Worm (Caenorhabditis elegans) whole organism, midembryonic: ENCODE measurements around the gene madf-8.

Source experiments
- T22C8.4 ChIP-seq: fragments of 200-800 bp; sonication (Bioruptor generic); IDR thresholded peaks from 2 replicates; pipeline ENCODE4 v1.3.6; 2022; ENCODE audit warnings: missing genetic modification characterization, missing compliant biosample characterization
- cog-1 ChIP-seq: sonication (generic microtip); optimal IDR thresholded peaks from 2 replicates; lab custom pipeline; 2016; ENCODE audit warnings: missing genetic modification characterization, missing compliant biosample characterization
- ref-1 ChIP-seq: fragments of 200-800 bp; sonication (Bioruptor generic); conservative IDR thresholded peaks from 2 replicates; pipeline ENCODE4 v1.3.6; 2022; ENCODE audit warnings: missing genetic modification reagents, missing genetic modification characterization, missing compliant biosample characterization

DNA sequence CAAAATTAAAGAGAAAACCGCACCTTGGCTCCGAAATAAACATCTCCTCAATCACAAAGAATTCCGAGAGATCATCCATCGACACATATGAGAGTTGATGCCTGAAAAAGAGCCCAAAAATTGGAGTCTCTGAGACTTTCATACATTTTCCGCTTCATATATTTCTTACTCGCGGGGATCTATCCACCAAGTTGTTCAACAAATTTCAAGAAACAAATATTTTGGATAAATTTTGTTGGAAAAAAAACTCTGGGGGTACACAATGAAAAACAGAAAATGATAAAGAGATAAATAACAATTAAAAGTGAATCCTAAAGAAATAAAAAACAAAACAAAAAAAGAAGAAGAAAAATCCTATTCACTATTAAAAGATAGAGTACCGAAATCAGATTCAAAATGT is 23.6 kb downstream of the madf-8 start, which contains the start of gene sel-8:
- no peak for TF ChIP-seq ref-1
- TF ChIP-seq T22C8.4 (GFP tag; lab: Robert Waterston, UW), result no peak
- no peak for TF ChIP-seq cog-1 (tag; lab: Kevin White, UChicago)
